Fruit fly (Drosophila melanogaster): Measurements from ENCODE around the gene Mgat2.

Mgat2 gene

dm6 chr3R:30004648-30005047 lies 17.4 kb downstream of the Mgat2 start, which contains the start of the genes Nlp and Nph (continued):
- TF ChIP-seq dimm (GFP tag; IDR thresholded peaks at IDR 0.05) (no peak), so (GFP tag; IDR thresholded peaks at IDR 0.05) (no peak), ERR (GFP tag; optimal IDR thresholded peaks at IDR 0.05) (no peak), CG3065 (GFP tag; optimal IDR thresholded peaks at IDR 0.05) (no peak), CG6175 (GFP tag; IDR thresholded peaks at IDR 0.05) (no peak), chn (GFP tag; optimal IDR thresholded peaks at IDR 0.05) (no peak), Awh (GFP tag; IDR thresholded peaks at IDR 0.05) (no peak), Hr3 (GFP tag; optimal IDR thresholded peaks at IDR 0.05) (no peak), CG7839 (tag; optimal IDR thresholded peaks at IDR 0.05) (no peak), CkIIα-i1 (GFP tag; IDR thresholded peaks at IDR 0.05) (no peak), CG32767 (GFP tag; IDR thresholded peaks at IDR 0.05) (no peak), CG15696 (tag; optimal IDR thresholded peaks at IDR 0.05) (no peak), Nf-YC (tag; optimal IDR thresholded peaks at IDR 0.05) (peak; percentile 39), CG7987 (GFP tag; optimal IDR thresholded peaks at IDR 0.05) (no peak), ro (GFP tag; IDR thresholded peaks at IDR 0.05) (no peak), Blimp-1 (GFP tag; optimal IDR thresholded peaks at IDR 0.05) (no peak), Fer1 (GFP tag; optimal IDR thresholded peaks at IDR 0.05) (peak; percentile 52), CG8388 (GFP tag; optimal IDR thresholded peaks at IDR 0.05) (no peak), org-1 (GFP tag; optimal IDR thresholded peaks at IDR 0.05) (no peak), gsb-n (tag; optimal IDR thresholded peaks at IDR 0.05) (no peak), H15 (GFP tag; IDR thresholded peaks at IDR 0.05) (no peak), Six4 (GFP tag; optimal IDR thresholded peaks at IDR 0.05) (no peak), jing (GFP tag; optimal IDR thresholded peaks at IDR 0.05) (no peak), Ada2b (GFP tag; IDR thresholded peaks at IDR 0.05) (no peak), bigmax (GFP tag; optimal IDR thresholded peaks at IDR 0.05) (no peak), usp (GFP tag; optimal IDR thresholded peaks at IDR 0.05) (no peak), esg (GFP tag; conservative IDR thresholded peaks at IDR 0.05) (no peak), prd (optimal IDR thresholded peaks at IDR 0.05) (no peak), prd (GFP tag; IDR thresholded peaks at IDR 0.05) (no peak), fu2 (GFP tag; optimal IDR thresholded peaks at IDR 0.05) (no peak), hth (optimal IDR thresholded peaks at IDR 0.05) (no peak), CG1024 (GFP tag; IDR thresholded peaks at IDR 0.05) (no peak), pum (GFP tag; optimal IDR thresholded peaks at IDR 0.05) (no peak), bbx (GFP tag; IDR thresholded peaks at IDR 0.05; ENCODE audit: partially characterized antibody) (peak; percentile 76), D19B (GFP tag; optimal IDR thresholded peaks at IDR 0.05) (no peak), oc (tag; optimal IDR thresholded peaks at IDR 0.05) (no peak), Trl (optimal IDR thresholded peaks at IDR 0.05) (no peak), Trl (GFP tag; optimal IDR thresholded peaks at IDR 0.05) (peak; percentile 0), CG6813 (GFP tag; optimal IDR thresholded peaks at IDR 0.05) (no peak), CG9797 (GFP tag; optimal IDR thresholded peaks at IDR 0.05) (peak; percentile 61), CG2889 (GFP tag; IDR thresholded peaks at IDR 0.05) (no peak), Dip3 (GFP tag; optimal IDR thresholded peaks at IDR 0.05) (peak; percentile 15), tap (tag; optimal IDR thresholded peaks at IDR 0.05) (no peak), corto (GFP tag; optimal IDR thresholded peaks at IDR 0.05) (no peak), CG18011 (GFP tag; optimal IDR thresholded peaks at IDR 0.05) (peak; percentile 30), Hey (tag; optimal IDR thresholded peaks at IDR 0.05) (no peak), kah (GFP tag; optimal IDR thresholded peaks at IDR 0.05) (peak; percentile 75), Hand (GFP tag; optimal IDR thresholded peaks at IDR 0.05) (no peak), slbo (GFP tag; IDR thresholded peaks at IDR 0.05) (peak; percentile 45), Dref (GFP tag; IDR thresholded peaks at IDR 0.05) (peak; percentile 71), gce (GFP tag; IDR thresholded peaks at IDR 0.05) (no peak), ATbp (GFP tag; optimal IDR thresholded peaks at IDR 0.05) (no peak), NFAT (GFP tag; IDR thresholded peaks at IDR 0.05) (no peak), CG11504 (tag; optimal IDR thresholded peaks at IDR 0.05) (no peak)

All from whole organism, embryonic.